Fruit fly (Drosophila melanogaster) whole organism, embryonic: ENCODE measurements around the gene CG16727.

ENCODE experiments used
- CG11560 ChIP-seq: fragments of 200-800 bp; sonication (Bioruptor generic); IDR thresholded peaks from 3 replicates; pipeline ENCODE4 v1.3.6; 2022; ENCODE audit warnings: missing biosample characterization, missing genetic modification characterization
- CG12659 ChIP-seq: fragments of 200-800 bp; sonication (Bioruptor generic); optimal IDR thresholded peaks from 3 replicates; lab custom pipeline; 2017; ENCODE audit warnings: mild to moderate bottlenecking, missing biosample characterization, missing genetic modification reagents, missing genetic modification characterization
- CG30020 ChIP-seq: fragments of 200-800 bp; optimal IDR thresholded peaks from 2 replicates; lab custom pipeline; 2019; ENCODE audit warnings: missing biosample characterization, mild to moderate bottlenecking, missing genetic modification characterization, moderate library complexity
- CG3838 ChIP-seq: fragments of 200-800 bp; sonication (Bioruptor generic); optimal IDR thresholded peaks from 3 replicates; lab custom pipeline; 2016; ENCODE audit warnings: missing biosample characterization, missing genetic modification characterization
- HLH4C ChIP-seq: fragments of 200-800 bp; sonication (Bioruptor generic); IDR thresholded peaks from 3 replicates; pipeline ENCODE4 v1.3.6; 2022; ENCODE audit warnings: missing biosample characterization, missing genetic modification characterization; ENCODE audit not compliant: partially characterized antibody
- Oaz ChIP-seq: fragments of 200-800 bp; sonication (Bioruptor generic); IDR thresholded peaks from 2 replicates; pipeline ENCODE4 v1.3.6; 2022; ENCODE audit warnings: missing biosample characterization, missing genetic modification characterization
- Oli ChIP-seq: fragments of 200-800 bp; sonication (Bioruptor generic); optimal IDR thresholded peaks from 2 replicates; lab custom pipeline; 2018; ENCODE audit warnings: missing biosample characterization, mild to moderate bottlenecking, missing genetic modification characterization, moderate library complexity
- chn ChIP-seq: fragments of 200-800 bp; sonication (Bioruptor generic); optimal IDR thresholded peaks from 2 replicates; lab custom pipeline; 2016; ENCODE audit warnings: missing biosample characterization, missing genetic modification characterization
- gfzf ChIP-seq: fragments of 200-800 bp; sonication (Bioruptor generic); optimal IDR thresholded peaks from 2 replicates; lab custom pipeline; 2016; ENCODE audit warnings: missing biosample characterization, mild to moderate bottlenecking, missing genetic modification characterization, moderate library complexity
- sna ChIP-seq: fragments of 200-800 bp; sonication (Bioruptor generic); IDR thresholded peaks from 2 replicates; pipeline ENCODE4 v1.3.6; 2022; ENCODE audit warnings: missing biosample characterization, missing genetic modification characterization; ENCODE audit not compliant: partially characterized antibody
- tx ChIP-seq: fragments of 200-800 bp; sonication (Bioruptor generic); optimal IDR thresholded peaks from 2 replicates; lab custom pipeline; 2016; ENCODE audit warnings: missing biosample characterization, missing genetic modification characterization
- z ChIP-seq: fragments of 200-800 bp; sonication (Bioruptor generic); IDR thresholded peaks from 3 replicates; pipeline ENCODE4 v1.3.6; 2022; ENCODE audit warnings: missing biosample characterization, missing genetic modification characterization
- zen ChIP-seq: fragments of 200-800 bp; sonication (Bioruptor generic); optimal IDR thresholded peaks from 3 replicates; lab custom pipeline; 2018; ENCODE audit warnings: missing biosample characterization, mild to moderate bottlenecking, missing genetic modification characterization, moderate library complexity

DNA sequence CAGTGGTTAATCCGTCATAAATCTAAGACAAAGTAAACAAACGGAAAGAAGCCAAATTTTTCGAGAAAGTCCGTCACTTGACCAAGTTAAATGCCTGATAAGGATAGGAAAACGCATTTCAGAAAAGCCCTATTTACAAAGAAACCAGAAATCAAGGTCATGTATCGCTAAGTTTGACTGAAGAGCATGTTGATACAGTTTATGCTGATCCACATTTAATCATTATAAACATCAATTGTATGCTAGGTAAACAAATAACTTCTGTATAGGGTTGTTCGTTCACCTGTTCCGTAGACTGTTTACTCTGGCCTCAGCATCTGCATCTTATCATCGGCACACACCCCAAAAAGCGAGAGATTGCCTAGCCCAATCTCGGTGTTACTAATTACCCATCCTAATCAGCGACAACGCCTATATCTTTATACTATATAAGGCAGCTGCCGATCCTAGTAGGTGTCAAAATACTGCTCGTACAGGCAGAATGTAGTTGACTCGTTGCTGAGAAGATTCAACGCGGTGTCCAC lies at the start of gene CG16727:
- TF ChIP-seq chn (GFP tag; lab: Kevin White, UChicago) (no peak), CG12659 (GFP tag; lab: Kevin White, UChicago) (no peak), Oli (tag; lab: Kevin White, UChicago) (no peak), zen (tag; lab: Kevin White, UChicago) (no peak), CG11560 (tag; lab: Robert Waterston, UW) (no peak), CG30020 (tag; lab: Kevin White, UChicago) (no peak), z (GFP tag; lab: Robert Waterston, UW) (no peak), sna (GFP tag; lab: Robert Waterston, UW) (no peak), tx (GFP tag; lab: Kevin White, UChicago) (no peak), HLH4C (GFP tag; lab: Robert Waterston, UW) (no peak), Oaz (GFP tag; lab: Robert Waterston, UW) (no peak), CG3838 (GFP tag; lab: Kevin White, UChicago) (no peak), gfzf (GFP tag; lab: Kevin White, UChicago) (no peak)
